Fruit fly (Drosophila melanogaster) whole organism, embryonic: ENCODE results near the gene prtp.
A peak's percentile ranks its signal among the peaks of the same experiment; 100 is the strongest.

ENCODE experiments used
- CG10431 ChIP-seq: fragments of 200-800 bp; sonication (Bioruptor generic); optimal IDR thresholded peaks from 3 replicates; lab custom pipeline; 2018; ENCODE audit warnings: missing biosample characterization, mild to moderate bottlenecking, missing genetic modification characterization
- CG10654 ChIP-seq: fragments of 200-800 bp; sonication (Bioruptor generic); optimal IDR thresholded peaks from 2 replicates; lab custom pipeline; 2016; ENCODE audit warnings: missing biosample characterization, missing genetic modification characterization
- CG13123 ChIP-seq: fragments of 200-800 bp; sonication (Bioruptor generic); optimal IDR thresholded peaks from 2 replicates; lab custom pipeline; 2016; ENCODE audit warnings: missing biosample characterization, missing genetic modification characterization
- CG13775 ChIP-seq: fragments of 200-800 bp; sonication (Bioruptor generic); optimal IDR thresholded peaks from 3 replicates; lab custom pipeline; 2017; ENCODE audit warnings: missing biosample characterization, mild to moderate bottlenecking, missing genetic modification characterization
- CG15479 ChIP-seq: fragments of 200-800 bp; sonication (Bioruptor generic); optimal IDR thresholded peaks from 3 replicates; lab custom pipeline; 2019; ENCODE audit warnings: missing biosample characterization, mild to moderate bottlenecking, missing genetic modification characterization, moderate library complexity
- CG15696 ChIP-seq: fragments of 200-800 bp; sonication (Bioruptor generic); optimal IDR thresholded peaks from 2 replicates; lab custom pipeline; 2019; ENCODE audit warnings: missing biosample characterization, mild to moderate bottlenecking, missing genetic modification characterization, moderate library complexity
- CG17612 ChIP-seq: fragments of 200-800 bp; sonication (Bioruptor generic); IDR thresholded peaks from 2 replicates; pipeline ENCODE4 v1.3.6; 2022; ENCODE audit warnings: missing biosample characterization, missing genetic modification characterization
- CG2202 ChIP-seq: fragments of 200-800 bp; sonication (Bioruptor generic); optimal IDR thresholded peaks from 2 replicates; lab custom pipeline; 2018; ENCODE audit warnings: missing biosample characterization, mild to moderate bottlenecking, missing genetic modification characterization
- CG3163 ChIP-seq: fragments of 200-800 bp; sonication (Bioruptor generic); optimal IDR thresholded peaks from 3 replicates; lab custom pipeline; 2016; ENCODE audit warnings: missing biosample characterization, missing genetic modification characterization
- CG32532 ChIP-seq: fragments of 200-800 bp; sonication (Bioruptor generic); IDR thresholded peaks from 2 replicates; pipeline ENCODE4 v1.3.6; 2022; ENCODE audit warnings: missing biosample characterization, missing genetic modification characterization
- CG32772 ChIP-seq: fragments of 200-800 bp; sonication (Bioruptor generic); IDR thresholded peaks from 2 replicates; pipeline ENCODE4 v1.3.6; 2022; ENCODE audit warnings: missing biosample characterization, missing genetic modification characterization
- CG33213 ChIP-seq: fragments of 200-800 bp; sonication (Bioruptor generic); optimal IDR thresholded peaks from 3 replicates; lab custom pipeline; 2016; ENCODE audit warnings: missing biosample characterization, missing genetic modification characterization
- CG8765 ChIP-seq: fragments of 200-800 bp; sonication (Bioruptor generic); IDR thresholded peaks from 2 replicates; pipeline ENCODE4 v1.3.6; 2022; ENCODE audit warnings: missing biosample characterization, missing genetic modification characterization
- Camta ChIP-seq: fragments of 200-800 bp; sonication (Bioruptor generic); optimal IDR thresholded peaks from 2 replicates; lab custom pipeline; 2016; ENCODE audit warnings: missing biosample characterization, missing genetic modification characterization
- Doc2 ChIP-seq: fragments of 200-800 bp; sonication (Bioruptor generic); IDR thresholded peaks from 2 replicates; pipeline ENCODE4 v1.3.6; 2022; ENCODE audit warnings: missing biosample characterization, missing genetic modification characterization
- Dp ChIP-seq: fragments of 200-800 bp; sonication (Bioruptor generic); optimal IDR thresholded peaks from 2 replicates; lab custom pipeline; 2018; ENCODE audit warnings: missing biosample characterization, mild to moderate bottlenecking, missing genetic modification characterization, moderate library complexity
- Ets97D ChIP-seq: fragments of 200-800 bp; sonication (Bioruptor generic); optimal IDR thresholded peaks from 3 replicates; lab custom pipeline; 2016; ENCODE audit warnings: missing biosample characterization, missing genetic modification characterization
- HLH54F ChIP-seq: fragments of 200-800 bp; sonication (Bioruptor generic); optimal IDR thresholded peaks from 3 replicates; lab custom pipeline; 2016; ENCODE audit warnings: missing biosample characterization, missing genetic modification characterization
- Hand ChIP-seq: fragments of 200-800 bp; sonication (Bioruptor generic); optimal IDR thresholded peaks from 2 replicates; lab custom pipeline; 2017; ENCODE audit warnings: mild to moderate bottlenecking, missing biosample characterization, missing genetic modification reagents, missing genetic modification characterization
- Hey ChIP-seq: fragments of 200-800 bp; sonication (Bioruptor generic); optimal IDR thresholded peaks from 3 replicates; lab custom pipeline; 2018; ENCODE audit warnings: missing biosample characterization, mild to moderate bottlenecking, missing genetic modification characterization
- HmgD ChIP-seq: fragments of 200-800 bp; sonication (Bioruptor generic); optimal IDR thresholded peaks from 3 replicates; lab custom pipeline; 2016; ENCODE audit warnings: missing biosample characterization, missing genetic modification characterization
- Lhr ChIP-seq: fragments of 200-800 bp; sonication (Bioruptor generic); optimal IDR thresholded peaks from 3 replicates; lab custom pipeline; 2017; ENCODE audit warnings: mild to moderate bottlenecking, missing biosample characterization, missing genetic modification reagents, missing genetic modification characterization
- Med ChIP-seq: fragments of 200-800 bp; sonication (Bioruptor generic); peaks from one replicate; lab custom pipeline; 2016; ENCODE audit warnings: missing biosample characterization, missing genetic modification characterization, mild to moderate bottlenecking, inconsistent platforms, moderate library complexity
- Neu2 ChIP-seq: fragments of 200-800 bp; sonication (Bioruptor generic); optimal IDR thresholded peaks from 3 replicates; lab custom pipeline; 2016; ENCODE audit warnings: missing biosample characterization, missing genetic modification characterization, borderline replicate concordance
- Ravus ChIP-seq: fragments of 200-800 bp; sonication (Bioruptor generic); IDR thresholded peaks from 2 replicates; pipeline ENCODE4 v1.3.6; 2022; ENCODE audit warnings: missing biosample characterization, missing genetic modification characterization
- Ssrp ChIP-seq: fragments of 200-800 bp; sonication (Bioruptor generic); optimal IDR thresholded peaks from 2 replicates; lab custom pipeline; 2018; ENCODE audit warnings: missing biosample characterization, mild to moderate bottlenecking, missing genetic modification characterization, moderate library complexity
- Taf1 ChIP-seq: fragments of 200-800 bp; sonication (Bioruptor generic); IDR thresholded peaks from 2 replicates; pipeline ENCODE4 v1.3.6; 2022; ENCODE audit warnings: missing biosample characterization, missing genetic modification characterization
- Trl ChIP-seq, 3 experiments: fragments of >200 bp in 2 of 3; fragments of 200-800 bp in 1 of 3; sonication (Bioruptor generic) in 1 of 3; optimal IDR thresholded peaks; 2 replicates in 1 of 3; 3 replicates in 2 of 3; lab custom pipeline; 2016 to 2017; ENCODE audit warnings: missing biosample characterization in 1 of 3, missing genetic modification characterization in 1 of 3
- amos ChIP-seq: fragments of 200-800 bp; sonication (Bioruptor generic); IDR thresholded peaks from 2 replicates; pipeline ENCODE4 v1.3.6; 2022; ENCODE audit warnings: missing biosample characterization, missing genetic modification characterization; ENCODE audit not compliant: partially characterized antibody
- ara ChIP-seq: fragments of 200-800 bp; sonication (Bioruptor generic); IDR thresholded peaks from 2 replicates; pipeline ENCODE4 v1.3.6; 2022; ENCODE audit warnings: missing biosample characterization, missing genetic modification characterization
- bab2 ChIP-seq: fragments of 200-800 bp; sonication (Bioruptor generic); optimal IDR thresholded peaks from 2 replicates; lab custom pipeline; 2016; ENCODE audit warnings: missing biosample characterization, missing genetic modification characterization
- br ChIP-seq: fragments of >200 bp; optimal IDR thresholded peaks from 2 replicates; lab custom pipeline; 2017
- bsh ChIP-seq, 2 experiments: fragments of 200-800 bp; sonication (Bioruptor generic); optimal IDR thresholded peaks; 2 replicates each; lab custom pipeline; 2017 to 2018; ENCODE audit warnings: mild to moderate bottlenecking in 2 of 2, missing biosample characterization in 2 of 2, missing genetic modification characterization in 2 of 2, moderate library complexity in 1 of 2
- chn ChIP-seq: fragments of 200-800 bp; sonication (Bioruptor generic); optimal IDR thresholded peaks from 2 replicates; lab custom pipeline; 2016; ENCODE audit warnings: missing biosample characterization, missing genetic modification characterization
- da ChIP-seq: fragments of 200-800 bp; sonication (Bioruptor generic); optimal IDR thresholded peaks from 2 replicates; lab custom pipeline; 2016; ENCODE audit warnings: missing biosample characterization, missing genetic modification characterization
- dimm ChIP-seq: fragments of 200-800 bp; sonication (Bioruptor generic); IDR thresholded peaks from 2 replicates; pipeline ENCODE4 v1.3.6; 2022; ENCODE audit warnings: missing biosample characterization, missing genetic modification characterization
- ftz-f1 ChIP-seq: fragments of 200-800 bp; sonication (Bioruptor generic); optimal IDR thresholded peaks from 2 replicates; lab custom pipeline; 2016; ENCODE audit warnings: missing biosample characterization, missing genetic modification characterization
- grau ChIP-seq: fragments of 200-800 bp; optimal IDR thresholded peaks from 3 replicates; lab custom pipeline; 2019; ENCODE audit warnings: missing biosample characterization, mild to moderate bottlenecking, missing genetic modification characterization, moderate library complexity
- gro ChIP-seq: fragments of 200-800 bp; sonication (Bioruptor generic); optimal IDR thresholded peaks from 2 replicates; lab custom pipeline; 2016; ENCODE audit warnings: missing biosample characterization, missing genetic modification characterization
- gsb ChIP-seq: fragments of 200-800 bp; sonication (Bioruptor generic); IDR thresholded peaks from 2 replicates; pipeline ENCODE4 v1.3.6; 2022; ENCODE audit warnings: missing biosample characterization, missing genetic modification characterization
- ham ChIP-seq: fragments of 200-800 bp; sonication (Bioruptor generic); IDR thresholded peaks from 2 replicates; pipeline ENCODE4 v1.3.6; 2022; ENCODE audit warnings: missing biosample characterization, missing genetic modification characterization
- ken ChIP-seq: fragments of 200-800 bp; sonication (Bioruptor generic); IDR thresholded peaks from 3 replicates; pipeline ENCODE4 v1.3.6; 2022; ENCODE audit warnings: missing biosample characterization, missing genetic modification characterization
- lab ChIP-seq: fragments of 200-800 bp; sonication (Bioruptor generic); optimal IDR thresholded peaks from 3 replicates; lab custom pipeline; 2017; ENCODE audit warnings: missing biosample characterization, missing genetic modification characterization, mild to moderate bottlenecking, moderate library complexity, missing genetic modification reagents
- lola ChIP-seq, 3 experiments: fragments of >200 bp in 2 of 3; fragments of 200-800 bp in 1 of 3; sonication (Bioruptor generic) in 1 of 3; optimal IDR thresholded peaks; 2 replicates each; lab custom pipeline; 2017 to 2019; ENCODE audit warnings: missing biosample characterization in 3 of 3, missing genetic modification characterization in 3 of 3, mild to moderate bottlenecking in 1 of 3, moderate library complexity in 1 of 3
- oc ChIP-seq: fragments of 200-800 bp; sonication (Bioruptor generic); optimal IDR thresholded peaks from 2 replicates; lab custom pipeline; 2018; ENCODE audit warnings: missing biosample characterization, mild to moderate bottlenecking, missing genetic modification characterization, moderate library complexity
- sqz ChIP-seq: fragments of 200-800 bp; sonication (Bioruptor generic); optimal IDR thresholded peaks from 3 replicates; lab custom pipeline; 2018; ENCODE audit warnings: missing biosample characterization, mild to moderate bottlenecking, missing genetic modification characterization
- tup ChIP-seq: fragments of 200-800 bp; sonication (Bioruptor generic); optimal IDR thresholded peaks from 2 replicates; lab custom pipeline; 2016; ENCODE audit warnings: missing biosample characterization, mild to moderate bottlenecking, missing genetic modification characterization, moderate library complexity
- vnd ChIP-seq: fragments of 200-800 bp; sonication (Bioruptor generic); IDR thresholded peaks from 3 replicates; pipeline ENCODE4 v1.3.6; 2022; ENCODE audit warnings: missing biosample characterization, missing genetic modification characterization; ENCODE audit not compliant: partially characterized antibody
- zf30C ChIP-seq: fragments of 200-800 bp; sonication (Bioruptor generic); optimal IDR thresholded peaks from 3 replicates; lab custom pipeline; 2018; ENCODE audit warnings: missing biosample characterization, mild to moderate bottlenecking, missing genetic modification characterization

The prtp gene

dm6 chrX:11715937-11716730, 422 bp upstream of the prtp start (continued):
- TF ChIP-seq ham (GFP tag; lab: Robert Waterston, UW) (peak; percentile 74), tup (peak; percentile 48), gsb (GFP tag; lab: Robert Waterston, UW) (peak; percentile 73), CG8765 (GFP tag; lab: Robert Waterston, UW) (no peak; the same call in 1 of the 2 replicates), chn (peak; percentile 89), oc (tag; lab: Kevin White, UChicago) (peak; percentile 82), da (GFP tag; lab: Kevin White, UChicago) (peak; percentile 63), vnd (GFP tag; lab: Robert Waterston, UW) (peak; percentile 58), grau (tag; lab: Kevin White, UChicago) (peak; percentile 92), Dp (no peak), lab (peak; percentile 91), CG33213 (peak; percentile 80), Neu2 (GFP tag; lab: Kevin White, UChicago) (peak; percentile 42), HmgD (GFP tag; lab: Kevin White, UChicago) (no peak), lola (GFP tag; optimal IDR thresholded peaks at IDR 0.05; lab: Kevin White, UChicago) (peak in 1 of 3 experiments; percentile 91), CG13775 (peak; percentile 85), CG2202 (peak; percentile 65), Hey (peak; percentile 3), CG17612 (GFP tag; lab: Robert Waterston, UW) (peak; percentile 73), Hand (GFP tag; lab: Kevin White, UChicago) (peak; percentile 76), Ets97D (GFP tag; lab: Kevin White, UChicago) (no peak), CG15479 (peak; percentile 95), zf30C (GFP tag; lab: Kevin White, UChicago) (no peak), bsh (GFP tag; optimal IDR thresholded peaks at IDR 0.05; lab: Kevin White, UChicago) (peak; percentile 82 to 88), br (lab: Kevin White, UChicago) (no peak), sqz (GFP tag; lab: Kevin White, UChicago) (peak; percentile 83), Taf1 (GFP tag; lab: Robert Waterston, UW) (no peak; the same call in 1 of the 2 replicates), amos (GFP tag; lab: Robert Waterston, UW) (peak; percentile 72), ftz-f1 (GFP tag; lab: Kevin White, UChicago) (no peak), gro (GFP tag; lab: Kevin White, UChicago) (peak; percentile 91), CG32532 (GFP tag; lab: Robert Waterston, UW) (peak; percentile 81), HLH54F (GFP tag; lab: Kevin White, UChicago) (peak; percentile 84), ara (peak; percentile 74; the same call in 1 of the 2 replicates), bab2 (GFP tag; lab: Kevin White, UChicago) (peak; percentile 81), Lhr (GFP tag; lab: Kevin White, UChicago) (peak; percentile 32), ken (GFP tag; lab: Robert Waterston, UW) (peak; percentile 74), Trl (optimal IDR thresholded peaks at IDR 0.05; lab: Kevin White, UChicago) (peak in 1 of 2 experiments; percentile 7), Trl (GFP tag; optimal IDR thresholded peaks at IDR 0.05; lab: Kevin White, UChicago) (peak; percentile 66), CG32772 (GFP tag; lab: Robert Waterston, UW) (peak; percentile 81), Camta (GFP tag; lab: Kevin White, UChicago) (peak; percentile 84), CG10431 (GFP tag; lab: Kevin White, UChicago) (peak; percentile 33), Ravus (GFP tag; lab: Robert Waterston, UW) (peak; percentile 67), CG15696 (tag; lab: Kevin White, UChicago) (peak; percentile 87), Med (peak; percentile 98), CG3163 (GFP tag; lab: Kevin White, UChicago) (peak; percentile 67), CG10654 (GFP tag; lab: Kevin White, UChicago) (peak; percentile 76), CG13123 (peak; percentile 68), Doc2 (GFP tag; lab: Robert Waterston, UW) (peak; percentile 53), dimm (GFP tag; lab: Robert Waterston, UW) (no peak), Ssrp (tag; lab: Kevin White, UChicago) (peak; percentile 88)
